Worm (Caenorhabditis elegans): Measurements from ENCODE around the gene ads-1.

DNA sequence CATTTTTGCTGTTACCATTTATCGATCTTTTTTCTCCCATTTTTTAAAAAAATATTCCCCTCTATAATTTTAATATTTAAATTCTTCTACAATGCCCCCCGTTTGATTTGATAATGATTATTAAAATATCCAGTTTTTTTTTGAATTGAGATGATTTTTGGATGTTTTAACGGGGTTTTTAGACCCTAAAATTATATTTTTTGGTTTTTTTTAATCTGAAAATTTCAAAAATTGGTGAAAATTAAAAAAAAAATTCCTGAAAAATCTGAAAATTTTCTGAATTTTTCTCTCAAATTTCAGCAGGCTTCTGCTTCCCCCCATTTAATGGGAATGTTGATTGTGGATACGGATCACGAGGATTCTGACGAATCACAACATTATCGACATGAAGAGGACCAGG lies 44.1 kb downstream of the ads-1 start, which contains the start of gene Y50D7A.3:
- TF ChIP-seq ztf-29 (GFP tag; IDR thresholded peaks at IDR 0.05), result no peak
- TF ChIP-seq T22C8.4 (GFP tag; IDR thresholded peaks at IDR 0.05), result no peak
- no peak for TF ChIP-seq ztf-23 (GFP tag; IDR thresholded peaks at IDR 0.05)
